Fruit fly (Drosophila melanogaster) whole organism, wandering third instar larva: ENCODE results near the gene CG16717.

Experiments used
- Abd-B ChIP-seq: fragments of >200 bp; optimal IDR thresholded peaks from 2 replicates; lab custom pipeline; 2017; ENCODE audit warnings: missing biosample characterization, missing genetic modification characterization
- OdsH ChIP-seq: fragments of 200-800 bp; sonication (Bioruptor generic); optimal IDR thresholded peaks from 2 replicates; lab custom pipeline; 2016; ENCODE audit warnings: missing biosample characterization, mild to moderate bottlenecking, missing genetic modification characterization
- pan ChIP-seq: fragments of >200 bp; optimal IDR thresholded peaks from 2 replicates; lab custom pipeline; 2017
- psq ChIP-seq: fragments of 200-800 bp; sonication (Bioruptor generic); optimal IDR thresholded peaks from 3 replicates; lab custom pipeline; 2017; ENCODE audit warnings: missing biosample characterization, mild to moderate bottlenecking, missing genetic modification characterization, moderate library complexity

dm6 chr3L:9695242-9695641 lies 16.2 kb downstream of the CG16717 start:
- TF ChIP-seq OdsH (GFP tag; lab: Kevin White, UChicago) = no peak
- TF ChIP-seq Abd-B (GFP tag; lab: Kevin White, UChicago) = no peak
- no peak for TF ChIP-seq pan
- no peak for TF ChIP-seq psq (GFP tag; lab: Kevin White, UChicago)
